Worm (Caenorhabditis elegans): Measurements from ENCODE around the gene glr-7.
A peak's percentile ranks its signal among the peaks of the same experiment; 100 is the strongest.

glr-7 gene

ce11 chrX:2370655-2371054, 49.0 kb downstream of the glr-7 start:
- TF ChIP-seq elt-2 (tag; optimal IDR thresholded peaks at IDR 0.05) = peak; percentile 51
- TF ChIP-seq fkh-10 (GFP tag; optimal IDR thresholded peaks at IDR 0.05) = no peak

DNA sequence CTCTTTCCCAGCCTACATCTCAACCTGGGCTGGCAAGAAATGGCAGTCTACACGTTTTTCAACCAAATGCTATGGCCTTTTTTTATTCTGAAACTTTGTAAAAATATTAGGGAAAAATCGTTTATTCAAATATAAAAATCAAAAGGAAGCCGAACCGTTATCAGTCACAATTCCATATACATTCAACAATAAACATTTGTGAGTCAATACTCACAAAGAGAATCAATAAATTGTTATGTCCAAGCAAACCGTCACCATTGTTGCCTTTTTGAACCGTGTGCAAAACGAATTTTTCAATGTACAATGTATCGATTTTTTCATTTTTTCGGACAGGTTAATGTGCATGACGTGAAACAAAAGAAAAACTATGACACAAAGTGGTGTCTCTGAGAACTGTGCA, 50.6 kb downstream of the glr-7 start:
- TF ChIP-seq nhr-76 (tag; optimal IDR thresholded peaks at IDR 0.05) (no peak), elt-2 (tag; optimal IDR thresholded peaks at IDR 0.05) (peak; percentile 11), egl-27 (tag; optimal IDR thresholded peaks at IDR 0.05) (no peak), lin-15B (tag; optimal IDR thresholded peaks at IDR 0.05) (no peak)

- no peak for TF ChIP-seq F16B12.6 (tag; optimal IDR thresholded peaks at IDR 0.05)
- TF ChIP-seq unc-86 (tag; optimal IDR thresholded peaks at IDR 0.05) = no peak
- TF ChIP-seq blmp-1 (tag; optimal IDR thresholded peaks at IDR 0.05) = peak; percentile 93
- TF ChIP-seq mab-9 (GFP tag; IDR thresholded peaks at IDR 0.05) = no peak
- no peak for TF ChIP-seq elt-2 (tag; optimal IDR thresholded peaks at IDR 0.05)
- TF ChIP-seq hlh-17 (GFP tag; optimal IDR thresholded peaks at IDR 0.05; ENCODE audit: borderline replicate concordance) = no peak
- no peak for TF ChIP-seq alr-1 (tag; optimal IDR thresholded peaks at IDR 0.05; ENCODE audit: borderline replicate concordance)
- no peak for TF ChIP-seq vab-15 (tag; optimal IDR thresholded peaks at IDR 0.05)
- TF ChIP-seq tlp-1 (tag; optimal IDR thresholded peaks at IDR 0.05) = no peak
- TF ChIP-seq irx-1 (tag; optimal IDR thresholded peaks at IDR 0.05) = no peak
- no peak for TF ChIP-seq nhr-12 (tag; optimal IDR thresholded peaks at IDR 0.05)
- TF ChIP-seq efl-3 (GFP tag; optimal IDR thresholded peaks at IDR 0.05) = no peak
- TF ChIP-seq ceh-63 (GFP tag; optimal IDR thresholded peaks at IDR 0.05) = no peak
- TF ChIP-seq lin-15B (tag; optimal IDR thresholded peaks at IDR 0.05) = no peak
- peak; percentile 13 for TF ChIP-seq nhr-47 (tag; optimal IDR thresholded peaks at IDR 0.05)
- peak in 1 of 2 experiments; percentile 8 for TF ChIP-seq lsy-2 (tag; optimal IDR thresholded peaks at IDR 0.05)
- peak; percentile 35 for TF ChIP-seq tbx-2 (tag; optimal IDR thresholded peaks at IDR 0.05)
- TF ChIP-seq lin-13 (GFP tag; optimal IDR thresholded peaks at IDR 0.05) = no peak
- no peak for TF ChIP-seq isw-1 (GFP tag; IDR thresholded peaks at IDR 0.05)
- no peak for TF ChIP-seq aly-2 (tag; optimal IDR thresholded peaks at IDR 0.05)
- no peak for TF ChIP-seq sox-4 (tag; optimal IDR thresholded peaks at IDR 0.05)
- peak in 1 of 2 experiments; percentile 21 for TF ChIP-seq lin-35 (GFP tag; optimal IDR thresholded peaks at IDR 0.05)
- no peak for TF ChIP-seq fkh-10 (GFP tag; optimal IDR thresholded peaks at IDR 0.05)
- TF ChIP-seq mep-1 (tag; optimal IDR thresholded peaks at IDR 0.05) = no peak
- TF ChIP-seq xbp-1 (tag; optimal IDR thresholded peaks at IDR 0.05) = no peak
- TF ChIP-seq unc-98 (GFP tag; IDR thresholded peaks at IDR 0.05) = no peak
- peak in 1 of 2 experiments; percentile 6 for TF ChIP-seq mdl-1 (tag; optimal IDR thresholded peaks at IDR 0.05)
- no peak for TF ChIP-seq pqm-1 (tag; optimal IDR thresholded peaks at IDR 0.05)
- TF ChIP-seq rnt-1 (tag; optimal IDR thresholded peaks at IDR 0.05) = no peak
- no peak for TF ChIP-seq ceh-82 (tag; optimal IDR thresholded peaks at IDR 0.05)
- TF ChIP-seq ceh-90 (tag; optimal IDR thresholded peaks at IDR 0.05) = no peak
- peak; percentile 34 for TF ChIP-seq snu-23 (GFP tag; optimal IDR thresholded peaks at IDR 0.05)
- no peak for TF ChIP-seq ces-1 (GFP tag; optimal IDR thresholded peaks at IDR 0.05)
- TF ChIP-seq sup-37 (GFP tag; optimal IDR thresholded peaks at IDR 0.05) = no peak
- TF ChIP-seq lin-14 (GFP tag; optimal IDR thresholded peaks at IDR 0.05) = peak; percentile 82
- no peak for TF ChIP-seq nhr-77 (tag; optimal IDR thresholded peaks at IDR 0.05)
- no peak for TF ChIP-seq C16A3.4 (tag; optimal IDR thresholded peaks at IDR 0.05)
- no peak for TF ChIP-seq fkh-4 (tag; optimal IDR thresholded peaks at IDR 0.05; ENCODE audit: borderline replicate concordance)
- TF ChIP-seq snpc-4 (tag; optimal IDR thresholded peaks at IDR 0.05) = no peak
- TF ChIP-seq nhr-71 (tag; optimal IDR thresholded peaks at IDR 0.05) = peak; percentile 52
- no peak for TF ChIP-seq lin-39 (tag; optimal IDR thresholded peaks at IDR 0.05)
- no peak for TF ChIP-seq nhr-11 (tag; optimal IDR thresholded peaks at IDR 0.05)
- TF ChIP-seq C04F5.9 (tag; optimal IDR thresholded peaks at IDR 0.05) = no peak
- no peak for TF ChIP-seq dsc-1 (tag; optimal IDR thresholded peaks at IDR 0.05)
- TF ChIP-seq Y116A8C.19 (tag; optimal IDR thresholded peaks at IDR 0.05; ENCODE audit: borderline replicate concordance) = no peak
- no peak for TF ChIP-seq nhr-84 (tag; optimal IDR thresholded peaks at IDR 0.05)
Measured at ce11 chrX:2368042-2368814, 51.4 kb downstream of the glr-7 start.

Data from whole organism, L1 larva.